Worm (Caenorhabditis elegans) whole organism, L4/young adult: ENCODE data around the gene sdc-3.

Source experiments
- W03F9.2 ChIP-seq: fragments of 150-350 bp; optimal IDR thresholded peaks from 2 replicates; lab custom pipeline; 2014; ENCODE audit warnings: missing biosample characterization, missing genetic modification characterization
- dao-5 ChIP-seq: sonication (generic microtip); optimal IDR thresholded peaks from 2 replicates; lab custom pipeline; 2016; ENCODE audit warnings: missing genotype, missing genetic modification characterization, moderate library complexity, missing compliant biosample characterization
- him-1 ChIP-seq: sonication (generic microtip); optimal IDR thresholded peaks from 2 replicates; lab custom pipeline; 2016; ENCODE audit warnings: missing genotype, missing genetic modification reagents, missing genetic modification characterization, missing compliant biosample characterization

DNA sequence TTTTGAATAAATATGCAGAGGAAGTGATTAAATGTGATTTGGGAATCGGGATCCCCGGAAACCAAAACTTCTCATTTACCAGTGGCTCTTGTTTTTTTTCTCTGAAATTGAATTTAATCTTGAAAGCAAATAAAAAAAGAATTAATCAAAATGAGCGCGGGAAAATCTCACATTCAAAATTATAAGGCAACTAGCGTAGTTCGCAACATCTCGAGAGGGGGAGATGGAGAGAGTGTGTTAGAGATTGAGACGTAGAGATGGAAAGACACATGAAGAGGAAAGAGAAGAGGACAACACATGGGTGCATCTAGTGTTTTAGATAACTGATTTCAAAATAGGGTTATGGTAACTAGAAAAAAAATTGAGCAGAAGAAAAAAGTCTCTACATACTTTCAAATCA is at the start of gene sdc-3:
- TF ChIP-seq him-1 (tag; lab: Kevin White, UChicago) (no peak), W03F9.2 (tag; lab: Kevin White, UChicago) (no peak), dao-5 (no peak)
